Worm (Caenorhabditis elegans) whole organism, young adult: ENCODE data around the gene Y22D7AL.9.

Source experiments
- F10E7.11 ChIP-seq: sonication (generic microtip); optimal IDR thresholded peaks from 2 replicates; lab custom pipeline; 2017; ENCODE audit warnings: mild to moderate bottlenecking, missing genetic modification characterization, moderate library complexity, missing compliant biosample characterization
- F33H1.4 ChIP-seq: fragments of 200-800 bp; sonication (Bioruptor generic); IDR thresholded peaks from 2 replicates; pipeline ENCODE4 v1.3.6; 2022; ENCODE audit warnings: missing genetic modification reagents, missing genetic modification characterization, missing compliant biosample characterization
- F39B2.1 ChIP-seq: fragments of 200-800 bp; sonication (Bioruptor generic); IDR thresholded peaks from 2 replicates; pipeline ENCODE4 v1.3.6; 2022; ENCODE audit warnings: missing genetic modification reagents, missing genetic modification characterization, missing compliant biosample characterization
- F49E8.2 ChIP-seq: sonication (generic microtip); optimal IDR thresholded peaks from 3 replicates; lab custom pipeline; 2017; ENCODE audit warnings: missing genetic modification characterization, mild to moderate bottlenecking, missing compliant biosample characterization, antibody characterized with exemption, moderate library complexity; ENCODE audit not compliant: insufficient read depth
- F57C9.4 ChIP-seq: sonication (generic microtip); optimal IDR thresholded peaks from 2 replicates; lab custom pipeline; 2017; ENCODE audit warnings: mild to moderate bottlenecking, missing genetic modification characterization, missing compliant biosample characterization
- K12H6.12 ChIP-seq: fragments of 200-800 bp; sonication (Bioruptor generic); optimal IDR thresholded peaks from 2 replicates; lab custom pipeline; 2018; ENCODE audit warnings: mild to moderate bottlenecking, missing genetic modification characterization, missing compliant biosample characterization
- Y56A3A.18 ChIP-seq: fragments of 200-800 bp; sonication (Bioruptor generic); IDR thresholded peaks from 2 replicates; pipeline ENCODE4 v1.3.6; 2022; ENCODE audit warnings: missing genetic modification reagents, missing genetic modification characterization, missing compliant biosample characterization
- attf-6 ChIP-seq: fragments of 200-800 bp; sonication (Bioruptor generic); IDR thresholded peaks from 2 replicates; pipeline ENCODE4 v1.3.6; 2022; ENCODE audit warnings: missing genetic modification reagents, missing genetic modification characterization, missing compliant biosample characterization
- bed-2 ChIP-seq: fragments of 200-800 bp; sonication (Bioruptor generic); IDR thresholded peaks from 2 replicates; pipeline ENCODE4 v1.3.6; 2022; ENCODE audit warnings: missing genetic modification reagents, missing genetic modification characterization, missing compliant biosample characterization
- ceh-58 ChIP-seq: fragments of 200-800 bp; sonication (Bioruptor generic); IDR thresholded peaks from 2 replicates; pipeline ENCODE4 v1.3.6; 2022; ENCODE audit warnings: missing genetic modification characterization, missing compliant biosample characterization
- dpl-1 ChIP-seq: fragments of 150-350 bp; optimal IDR thresholded peaks from 2 replicates; lab custom pipeline; 2014; ENCODE audit warnings: missing biosample characterization, missing genetic modification reagents, missing genetic modification characterization
- efl-1 ChIP-seq: fragments of 150-350 bp; optimal IDR thresholded peaks from 2 replicates; lab custom pipeline; 2014; ENCODE audit warnings: missing biosample characterization, missing genetic modification reagents, missing genetic modification characterization
- egrh-3 ChIP-seq: fragments of 200-800 bp; sonication (Bioruptor generic); IDR thresholded peaks from 2 replicates; pipeline ENCODE4 v1.3.6; 2022; ENCODE audit warnings: missing genetic modification reagents, missing genetic modification characterization, missing compliant biosample characterization
- lag-1 ChIP-seq: fragments of 200-800 bp; sonication (Bioruptor generic); IDR thresholded peaks from 2 replicates; pipeline ENCODE4 v1.3.6; 2022; ENCODE audit warnings: missing genetic modification reagents, missing genetic modification characterization, missing compliant biosample characterization
- lir-1 ChIP-seq: fragments of 200-800 bp; sonication (Bioruptor generic); conservative IDR thresholded peaks from 2 replicates; pipeline ENCODE4 v1.3.6; 2022; ENCODE audit warnings: missing genetic modification reagents, missing genetic modification characterization, missing compliant biosample characterization
- madf-3 ChIP-seq: fragments of 200-800 bp; sonication (Bioruptor generic); IDR thresholded peaks from 2 replicates; pipeline ENCODE4 v1.3.6; 2022; ENCODE audit warnings: missing genetic modification reagents, missing genetic modification characterization, missing compliant biosample characterization
- mcd-1 ChIP-seq: fragments of 200-800 bp; sonication (Bioruptor generic); IDR thresholded peaks from 2 replicates; pipeline ENCODE4 v1.3.6; 2022; ENCODE audit warnings: missing genetic modification reagents, missing genetic modification characterization, missing compliant biosample characterization
- mel-28 ChIP-seq: sonication (generic microtip); optimal IDR thresholded peaks from 2 replicates; lab custom pipeline; 2016; ENCODE audit warnings: borderline replicate concordance, mild to moderate bottlenecking, missing genetic modification characterization, missing compliant biosample characterization
- mes-4 ChIP-seq: sonication (generic microtip); optimal IDR thresholded peaks from 2 replicates; lab custom pipeline; 2016; ENCODE audit warnings: missing genotype, missing genetic modification characterization, missing compliant biosample characterization
- nfyb-1 ChIP-seq: fragments of 200-800 bp; sonication (Bioruptor generic); IDR thresholded peaks from 2 replicates; pipeline ENCODE4 v1.3.6; 2022; ENCODE audit warnings: missing genetic modification reagents, missing genetic modification characterization, missing compliant biosample characterization
- nhr-90 ChIP-seq: sonication (generic microtip); optimal IDR thresholded peaks from 2 replicates; lab custom pipeline; 2016; ENCODE audit warnings: missing genotype, mild to moderate bottlenecking, missing genetic modification characterization, missing compliant biosample characterization
- pha-4 ChIP-seq: fragments of 150-350 bp; sonication (generic microtip); optimal IDR thresholded peaks from 2 replicates; lab custom pipeline; 2014; ENCODE audit warnings: missing biosample characterization, missing genetic modification reagents, missing genetic modification characterization
- repo-1 ChIP-seq: sonication (generic microtip); optimal IDR thresholded peaks from 2 replicates; lab custom pipeline; 2017; ENCODE audit warnings: mild to moderate bottlenecking, missing genetic modification characterization, missing compliant biosample characterization
- sea-2 ChIP-seq: fragments of 200-800 bp; sonication (Bioruptor generic); IDR thresholded peaks from 2 replicates; pipeline ENCODE4 v1.3.6; 2022; ENCODE audit warnings: missing genetic modification characterization, missing compliant biosample characterization
- snpc-1.1 ChIP-seq: sonication (generic microtip); optimal IDR thresholded peaks from 2 replicates; lab custom pipeline; 2017; ENCODE audit warnings: missing genetic modification characterization, mild to moderate bottlenecking, missing compliant biosample characterization, antibody characterized with exemption, moderate library complexity, missing genotype, missing genetic modification reagents; ENCODE audit not compliant: insufficient read depth
- snpc-3.4 ChIP-seq: sonication (generic microtip); optimal IDR thresholded peaks from 2 replicates; lab custom pipeline; 2017; ENCODE audit warnings: missing genetic modification characterization, mild to moderate bottlenecking, missing compliant biosample characterization, antibody characterized with exemption, moderate library complexity, missing genotype, missing genetic modification reagents
- somi-1 ChIP-seq: fragments of 200-800 bp; sonication (Bioruptor generic); optimal IDR thresholded peaks from 2 replicates; lab custom pipeline; 2018; ENCODE audit warnings: mild to moderate bottlenecking, missing genetic modification characterization, missing compliant biosample characterization
- tbp1 ChIP-seq: fragments of 200-800 bp; sonication (Bioruptor generic); optimal IDR thresholded peaks from 2 replicates; lab custom pipeline; 2018; ENCODE audit warnings: mild to moderate bottlenecking, missing genetic modification characterization, missing compliant biosample characterization
- tbx-9 ChIP-seq: sonication (generic microtip); optimal IDR thresholded peaks from 2 replicates; lab custom pipeline; 2016; ENCODE audit warnings: borderline replicate concordance, missing genetic modification characterization, inconsistent platforms, missing compliant biosample characterization
- unc-130 ChIP-seq: sonication (generic microtip); optimal IDR thresholded peaks from 2 replicates; lab custom pipeline; 2016; ENCODE audit warnings: missing genetic modification reagents, missing genetic modification characterization, missing compliant biosample characterization
- xnd-1 ChIP-seq: sonication (generic microtip); optimal IDR thresholded peaks from 2 replicates; lab custom pipeline; 2016; ENCODE audit warnings: missing genotype, missing genetic modification reagents, missing genetic modification characterization, missing compliant biosample characterization
- zfh-2 ChIP-seq: fragments of 200-800 bp; sonication (Bioruptor generic); conservative IDR thresholded peaks from 2 replicates; pipeline ENCODE4 v1.3.6; 2022; ENCODE audit warnings: missing genetic modification reagents, missing genetic modification characterization, missing compliant biosample characterization
- zim-3 ChIP-seq: sonication (generic microtip); optimal IDR thresholded peaks from 2 replicates; lab custom pipeline; 2017; ENCODE audit warnings: mild to moderate bottlenecking, missing genetic modification characterization, moderate library complexity, missing compliant biosample characterization
- ztf-28 ChIP-seq: fragments of 200-800 bp; sonication (Bioruptor generic); IDR thresholded peaks from 2 replicates; pipeline ENCODE4 v1.3.6; 2022; ENCODE audit warnings: missing genetic modification reagents, missing genetic modification characterization, missing compliant biosample characterization

The Y22D7AL.9 gene

ce11 chrIII:1638345-1638744, 24.5 kb upstream of the Y22D7AL.9 start:
- TF ChIP-seq F49E8.2 (no peak), lir-1 (GFP tag; lab: Robert Waterston, UW) (no peak), attf-6 (GFP tag; lab: Robert Waterston, UW) (no peak), unc-130 (no peak), ceh-58 (GFP tag; lab: Robert Waterston, UW) (no peak), snpc-1.1 (tag; lab: Kevin White, UChicago) (no peak), sea-2 (GFP tag; lab: Robert Waterston, UW) (no peak), tbp1 (no peak), F10E7.11 (tag; lab: Kevin White, UChicago) (no peak), mel-28 (tag; lab: Kevin White, UChicago) (no peak), bed-2 (GFP tag; lab: Robert Waterston, UW) (no peak), zfh-2 (peak; percentile 65), snpc-3.4 (no peak), egrh-3 (peak; percentile 20; the same call in 1 of the 2 replicates), efl-1 (GFP tag; lab: Kevin White, UChicago) (no peak), repo-1 (no peak)

- no peak for TF ChIP-seq F49E8.2
- no peak for TF ChIP-seq xnd-1 (tag; lab: Kevin White, UChicago)
- no peak for TF ChIP-seq mes-4 (tag; lab: Kevin White, UChicago)
- no peak for TF ChIP-seq tbx-9 (tag; lab: Kevin White, UChicago)
- no peak for TF ChIP-seq somi-1 (GFP tag; lab: Kevin White, UChicago)
- no peak for TF ChIP-seq dpl-1 (GFP tag; lab: Kevin White, UChicago)
- TF ChIP-seq K12H6.12 (tag; lab: Kevin White, UChicago): no peak
- TF ChIP-seq F39B2.1 (GFP tag; lab: Robert Waterston, UW): no peak
- no peak for TF ChIP-seq pha-4 (tag; lab: Kevin White, UChicago)
- TF ChIP-seq nfyb-1 (GFP tag; lab: Robert Waterston, UW): no peak
- TF ChIP-seq zfh-2: no peak
- TF ChIP-seq nhr-90 (tag; lab: Kevin White, UChicago): no peak
- no peak for TF ChIP-seq madf-3 (GFP tag; lab: Robert Waterston, UW)
- TF ChIP-seq ztf-28: no peak
- no peak for TF ChIP-seq bed-2 (GFP tag; lab: Robert Waterston, UW)
- TF ChIP-seq, all 124 proteins: peak for 0
Observed at ce11 chrIII:1634270-1634669, 20.4 kb upstream of the Y22D7AL.9 start, which contains the start of gene Y22D7AL.11. Y22D7AL.11 (minus strand) TSS chrIII:1634370.

ce11 chrIII:1626524-1626923, 12.7 kb upstream of the Y22D7AL.9 start, which contains the start of gene Y22D7AL.4:
Y22D7AL.4 (plus strand) TSS chrIII:1626632.
- TF ChIP-seq zim-3 (tag; lab: Kevin White, UChicago) (peak; percentile 80), F57C9.4 (tag; lab: Kevin White, UChicago) (no peak), F33H1.4 (GFP tag; lab: Robert Waterston, UW) (0 out of 2 replicates have a peak, but pooled peaks have one; percentile 24), somi-1 (GFP tag; lab: Kevin White, UChicago) (no peak), mcd-1 (GFP tag; lab: Robert Waterston, UW) (0 out of 2 replicates have a peak, but pooled peaks have one; percentile 26), lag-1 (GFP tag; lab: Robert Waterston, UW) (no peak), F10E7.11 (tag; lab: Kevin White, UChicago) (no peak), nfyb-1 (GFP tag; lab: Robert Waterston, UW) (peak; percentile 69; the same call in 1 of the 2 replicates), Y56A3A.18 (GFP tag; lab: Robert Waterston, UW) (0 out of 2 replicates have a peak, but pooled peaks have one; percentile 34), repo-1 (peak; percentile 30)
